Worm (Caenorhabditis elegans): ENCODE data around the gene peli-1.

ce11 chrV:5696177-5696576 lies 9.4 kb upstream of the peli-1 start:
- TF ChIP-seq nhr-237 (tag; optimal IDR thresholded peaks at IDR 0.05): no peak
- no peak for TF ChIP-seq unc-62 (GFP tag; optimal IDR thresholded peaks at IDR 0.05)
- no peak for TF ChIP-seq sea-2 (GFP tag; optimal IDR thresholded peaks at IDR 0.05)
- no peak for TF ChIP-seq tbx-2 (tag; optimal IDR thresholded peaks at IDR 0.05)
- no peak for TF ChIP-seq ceh-82 (tag; optimal IDR thresholded peaks at IDR 0.05)
- no peak for TF ChIP-seq aly-2 (tag; optimal IDR thresholded peaks at IDR 0.05)
- no peak for TF ChIP-seq lin-15B (tag; optimal IDR thresholded peaks at IDR 0.05)
- TF ChIP-seq nhr-43 (tag; optimal IDR thresholded peaks at IDR 0.05; ENCODE audit: poor library complexity, severe bottlenecking): no peak

All from whole organism, L3 larva.